Fruit fly (Drosophila melanogaster): ENCODE measurements around the gene CG12071.

CG12071 gene

DNA sequence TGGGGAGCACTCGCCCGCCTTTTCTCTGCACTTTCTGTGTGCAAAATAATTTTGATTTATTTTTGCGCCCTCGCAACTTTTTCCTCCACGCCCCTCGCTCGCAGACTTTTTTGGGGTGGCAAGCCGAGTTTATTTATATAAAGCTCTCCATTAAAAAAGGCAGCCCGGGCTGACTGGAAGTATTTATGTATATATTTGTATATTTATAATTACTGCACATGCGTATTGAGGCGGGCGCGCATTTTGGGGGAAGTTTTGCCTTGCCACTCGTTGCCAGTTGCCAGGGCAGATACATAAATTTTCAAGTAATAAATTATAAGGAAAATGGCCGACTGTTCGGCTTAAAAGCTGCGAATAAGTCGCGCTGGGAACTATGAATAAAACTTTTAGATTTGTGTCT lies 47.8 kb upstream of the CG12071 start (continued):
- no peak for TF ChIP-seq pnt (GFP tag; optimal IDR thresholded peaks at IDR 0.05)
- TF ChIP-seq CG32767 (GFP tag; IDR thresholded peaks at IDR 0.05), result peak; percentile 43; the same call in 1 of the 2 replicates

DNA sequence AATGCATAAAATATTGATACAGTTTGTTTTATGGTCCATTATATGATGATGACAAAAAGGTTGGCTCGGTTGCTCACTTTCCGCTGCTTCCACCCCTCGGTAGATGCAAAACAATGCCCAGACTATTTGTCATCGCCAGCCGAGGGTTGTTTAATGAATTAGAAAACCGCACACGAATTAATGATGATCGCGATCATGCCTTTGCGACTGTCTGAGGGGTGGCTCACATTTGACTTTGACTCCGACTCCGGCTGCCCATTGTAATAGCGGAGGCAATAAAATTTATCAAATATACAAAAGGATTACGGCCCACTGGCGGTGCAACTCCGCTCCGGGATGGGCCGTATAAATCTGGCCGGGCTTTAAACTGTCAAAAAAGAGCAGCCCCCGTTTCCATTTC lies 45.2 kb upstream of the CG12071 start:
- TF ChIP-seq CG14050 (GFP tag; IDR thresholded peaks at IDR 0.05) (no peak), CG11093 (GFP tag; IDR thresholded peaks at IDR 0.05) (no peak), Lpt (GFP tag; optimal IDR thresholded peaks at IDR 0.05) (no peak), CG10321 (GFP tag; IDR thresholded peaks at IDR 0.05) (no peak), oc (tag; optimal IDR thresholded peaks at IDR 0.05) (peak; percentile 77), Nf-YB (GFP tag; optimal IDR thresholded peaks at IDR 0.05) (no peak), CG7987 (GFP tag; optimal IDR thresholded peaks at IDR 0.05) (no peak), Kr (GFP tag; optimal IDR thresholded peaks at IDR 0.05) (peak; percentile 34), Antp (GFP tag; optimal IDR thresholded peaks at IDR 0.05) (no peak), YL-1 (GFP tag; optimal IDR thresholded peaks at IDR 0.05) (no peak), hbn (GFP tag; IDR thresholded peaks at IDR 0.05; ENCODE audit: partially characterized antibody) (no peak), CG8478 (optimal IDR thresholded peaks at IDR 0.05) (no peak), CG15514 (GFP tag; optimal IDR thresholded peaks at IDR 0.05) (no peak), Camta (GFP tag; optimal IDR thresholded peaks at IDR 0.05) (no peak), CG3065 (GFP tag; optimal IDR thresholded peaks at IDR 0.05) (no peak), abd-A (tag; optimal IDR thresholded peaks at IDR 0.05) (no peak), pros (GFP tag; optimal IDR thresholded peaks at IDR 0.05) (peak; percentile 83), D (optimal IDR thresholded peaks at IDR 0.05) (no peak), D (GFP tag; optimal IDR thresholded peaks at IDR 0.05) (peak; percentile 8), CG5953 (GFP tag; IDR thresholded peaks at IDR 0.05) (no peak), HLH3B (GFP tag; IDR thresholded peaks at IDR 0.05) (no peak), pnt (GFP tag; optimal IDR thresholded peaks at IDR 0.05) (no peak), CG6272 (GFP tag; IDR thresholded peaks at IDR 0.05) (no peak), CG16815 (GFP tag; optimal IDR thresholded peaks at IDR 0.05) (no peak), fd96Cb (tag; optimal IDR thresholded peaks at IDR 0.05) (no peak), slp2 (GFP tag; optimal IDR thresholded peaks at IDR 0.05) (no peak), CG17186 (GFP tag; optimal IDR thresholded peaks at IDR 0.05) (no peak), CG10565 (GFP tag; optimal IDR thresholded peaks at IDR 0.05) (no peak), kni (GFP tag; optimal IDR thresholded peaks at IDR 0.05) (peak; percentile 30), slbo (GFP tag; IDR thresholded peaks at IDR 0.05) (no peak), NC2α (GFP tag; optimal IDR thresholded peaks at IDR 0.05) (no peak), ken (GFP tag; IDR thresholded peaks at IDR 0.05) (no peak), Scr (GFP tag; IDR thresholded peaks at IDR 0.05; ENCODE audit: partially characterized antibody) (no peak), so (GFP tag; IDR thresholded peaks at IDR 0.05) (no peak), CG2199 (GFP tag; IDR thresholded peaks at IDR 0.05) (no peak), z (GFP tag; IDR thresholded peaks at IDR 0.05) (no peak), CG8924 (tag; optimal IDR thresholded peaks at IDR 0.05) (no peak), schlank (tag; optimal IDR thresholded peaks at IDR 0.05) (no peak), Hmx (GFP tag; optimal IDR thresholded peaks at IDR 0.05) (no peak), Hr39 (optimal IDR thresholded peaks at IDR 0.05) (no peak), CG8388 (GFP tag; optimal IDR thresholded peaks at IDR 0.05) (no peak), CG8359 (GFP tag; optimal IDR thresholded peaks at IDR 0.05; ENCODE audit: borderline replicate concordance) (no peak), CG32532 (GFP tag; IDR thresholded peaks at IDR 0.05) (no peak), ind (GFP tag; optimal IDR thresholded peaks at IDR 0.05) (no peak), tll (GFP tag; optimal IDR thresholded peaks at IDR 0.05) (peak in 1 of 2 experiments; percentile 63), CG2202 (tag; optimal IDR thresholded peaks at IDR 0.05) (no peak), vnd (GFP tag; IDR thresholded peaks at IDR 0.05; ENCODE audit: partially characterized antibody) (no peak), CG13287 (GFP tag; IDR thresholded peaks at IDR 0.05; ENCODE audit: partially characterized antibody) (no peak), E2f1 (GFP tag; IDR thresholded peaks at IDR 0.05) (no peak), CG17829 (tag; optimal IDR thresholded peaks at IDR 0.05) (no peak)
